Fruit fly (Drosophila melanogaster) whole organism, embryonic: ENCODE measurements around the gene Crz.

Experiments
- Atf-2 ChIP-seq: fragments of 200-800 bp; sonication (Bioruptor generic); optimal IDR thresholded peaks from 2 replicates; lab custom pipeline; 2016; ENCODE audit warnings: missing biosample characterization, missing genetic modification characterization
- CG10543 ChIP-seq: fragments of 200-800 bp; sonication (Bioruptor generic); optimal IDR thresholded peaks from 3 replicates; lab custom pipeline; 2017; ENCODE audit warnings: missing biosample characterization, mild to moderate bottlenecking, missing genetic modification characterization, moderate library complexity
- CG10979 ChIP-seq: fragments of 200-800 bp; sonication (Bioruptor generic); optimal IDR thresholded peaks from 2 replicates; lab custom pipeline; 2018; ENCODE audit warnings: missing biosample characterization, mild to moderate bottlenecking, missing genetic modification characterization, moderate library complexity
- CG12299 ChIP-seq: fragments of 200-800 bp; sonication (Bioruptor generic); optimal IDR thresholded peaks from 2 replicates; lab custom pipeline; 2018; ENCODE audit warnings: missing biosample characterization, mild to moderate bottlenecking, missing genetic modification characterization
- CG13424 ChIP-seq: fragments of 200-800 bp; sonication (Bioruptor generic); optimal IDR thresholded peaks from 2 replicates; lab custom pipeline; 2019; ENCODE audit warnings: missing biosample characterization, mild to moderate bottlenecking, missing genetic modification characterization, moderate library complexity
- CG16863 ChIP-seq: fragments of 200-800 bp; sonication (Bioruptor generic); optimal IDR thresholded peaks from 3 replicates; lab custom pipeline; 2016; ENCODE audit warnings: missing biosample characterization, missing genetic modification characterization
- CG17186 ChIP-seq: fragments of 200-800 bp; sonication (Bioruptor generic); optimal IDR thresholded peaks from 3 replicates; lab custom pipeline; 2017; ENCODE audit warnings: missing biosample characterization, missing genetic modification reagents, missing genetic modification characterization
- CG17385 ChIP-seq: fragments of 200-800 bp; sonication (Bioruptor generic); optimal IDR thresholded peaks from 3 replicates; lab custom pipeline; 2018; ENCODE audit warnings: missing biosample characterization, mild to moderate bottlenecking, missing genetic modification characterization
- CG18262 ChIP-seq: fragments of 200-800 bp; optimal IDR thresholded peaks from 3 replicates; lab custom pipeline; 2019; ENCODE audit warnings: missing biosample characterization, mild to moderate bottlenecking, missing genetic modification characterization, moderate library complexity
- CG2875 ChIP-seq: fragments of 200-800 bp; sonication (Bioruptor generic); optimal IDR thresholded peaks from 2 replicates; lab custom pipeline; 2017; ENCODE audit warnings: missing biosample characterization, mild to moderate bottlenecking, missing genetic modification characterization, missing genetic modification reagents
- CG30431 ChIP-seq: fragments of 200-800 bp; sonication (Bioruptor generic); optimal IDR thresholded peaks from 2 replicates; lab custom pipeline; 2017; ENCODE audit warnings: missing biosample characterization, missing genetic modification characterization
- CG33557 ChIP-seq: fragments of 200-800 bp; sonication (Bioruptor generic); optimal IDR thresholded peaks from 2 replicates; lab custom pipeline; 2019; ENCODE audit warnings: missing biosample characterization, mild to moderate bottlenecking, missing genetic modification characterization, moderate library complexity
- CG4424 ChIP-seq: fragments of 200-800 bp; sonication (Bioruptor generic); optimal IDR thresholded peaks from 3 replicates; lab custom pipeline; 2016; ENCODE audit warnings: missing biosample characterization, missing genetic modification characterization
- CG6683 ChIP-seq: fragments of 200-800 bp; sonication (Bioruptor generic); optimal IDR thresholded peaks from 2 replicates; lab custom pipeline; 2017; ENCODE audit warnings: missing biosample characterization, mild to moderate bottlenecking, missing genetic modification characterization, missing genetic modification reagents
- CG8478 ChIP-seq: fragments of >200 bp; optimal IDR thresholded peaks from 2 replicates; lab custom pipeline; 2018
- CG9797 ChIP-seq: fragments of 200-800 bp; sonication (Bioruptor generic); optimal IDR thresholded peaks from 3 replicates; lab custom pipeline; 2018; ENCODE audit warnings: missing biosample characterization, mild to moderate bottlenecking, missing genetic modification characterization
- CG9876 ChIP-seq: fragments of 200-800 bp; sonication (Bioruptor generic); optimal IDR thresholded peaks from 2 replicates; lab custom pipeline; 2016; ENCODE audit warnings: missing biosample characterization, missing genetic modification characterization
- CTCF ChIP-seq: fragments of 200-800 bp; sonication (Bioruptor generic); optimal IDR thresholded peaks from 2 replicates; lab custom pipeline; 2017; ENCODE audit warnings: missing biosample characterization, mild to moderate bottlenecking, missing genetic modification characterization, moderate library complexity
- Dip3 ChIP-seq: fragments of 200-800 bp; sonication (Bioruptor generic); optimal IDR thresholded peaks from 3 replicates; lab custom pipeline; 2016; ENCODE audit warnings: missing biosample characterization, missing genetic modification characterization
- GATAe ChIP-seq: fragments of 200-800 bp; sonication (Bioruptor generic); conservative IDR thresholded peaks from 2 replicates; pipeline ENCODE4 v1.3.6; 2022; ENCODE audit warnings: missing biosample characterization, missing genetic modification characterization
- HLH4C ChIP-seq: fragments of 200-800 bp; sonication (Bioruptor generic); IDR thresholded peaks from 3 replicates; pipeline ENCODE4 v1.3.6; 2022; ENCODE audit warnings: missing biosample characterization, missing genetic modification characterization; ENCODE audit not compliant: partially characterized antibody
- HLH54F ChIP-seq: fragments of 200-800 bp; sonication (Bioruptor generic); optimal IDR thresholded peaks from 3 replicates; lab custom pipeline; 2016; ENCODE audit warnings: missing biosample characterization, missing genetic modification characterization
- Hand ChIP-seq: fragments of 200-800 bp; sonication (Bioruptor generic); optimal IDR thresholded peaks from 2 replicates; lab custom pipeline; 2017; ENCODE audit warnings: mild to moderate bottlenecking, missing biosample characterization, missing genetic modification reagents, missing genetic modification characterization
- Meics ChIP-seq: fragments of 200-800 bp; sonication (Bioruptor generic); optimal IDR thresholded peaks from 2 replicates; lab custom pipeline; 2017; ENCODE audit warnings: missing biosample characterization, mild to moderate bottlenecking, missing genetic modification characterization
- NK7.1 ChIP-seq: fragments of 200-800 bp; sonication (Bioruptor generic); optimal IDR thresholded peaks from 3 replicates; lab custom pipeline; 2016; ENCODE audit warnings: missing biosample characterization, missing genetic modification characterization
- Rx ChIP-seq: fragments of 200-800 bp; sonication (Bioruptor generic); IDR thresholded peaks from 2 replicates; pipeline ENCODE4 v1.3.6; 2022; ENCODE audit warnings: missing biosample characterization, missing genetic modification characterization
- Stat92E ChIP-seq, 3 experiments: fragments of >200 bp in 2 of 3; fragments of 200-800 bp in 1 of 3; sonication (Bioruptor generic) in 1 of 3; optimal IDR thresholded peaks; 2 replicates each; lab custom pipeline; 2017 to 2019; ENCODE audit warnings: missing biosample characterization in 3 of 3, missing genetic modification characterization in 3 of 3, mild to moderate bottlenecking in 1 of 3, moderate library complexity in 1 of 3
- ab ChIP-seq: fragments of 200-800 bp; sonication (Bioruptor generic); optimal IDR thresholded peaks from 2 replicates; lab custom pipeline; 2016; ENCODE audit warnings: missing biosample characterization, missing genetic modification characterization
- ase ChIP-seq: fragments of 200-800 bp; sonication (Bioruptor generic); IDR thresholded peaks from 3 replicates; pipeline ENCODE4 v1.3.6; 2022; ENCODE audit warnings: missing biosample characterization, missing genetic modification characterization
- bcd ChIP-seq: fragments of 200-800 bp; sonication (Bioruptor generic); optimal IDR thresholded peaks from 2 replicates; lab custom pipeline; 2017; ENCODE audit warnings: missing biosample characterization, mild to moderate bottlenecking, missing genetic modification characterization
- bsh ChIP-seq, 2 experiments: fragments of 200-800 bp; sonication (Bioruptor generic); optimal IDR thresholded peaks; 2 replicates each; lab custom pipeline; 2017 to 2018; ENCODE audit warnings: mild to moderate bottlenecking in 2 of 2, missing biosample characterization in 2 of 2, missing genetic modification characterization in 2 of 2, moderate library complexity in 1 of 2
- caup ChIP-seq: fragments of 200-800 bp; sonication (Bioruptor generic); optimal IDR thresholded peaks from 3 replicates; lab custom pipeline; 2017; ENCODE audit warnings: missing biosample characterization, mild to moderate bottlenecking, missing genetic modification characterization, moderate library complexity; ENCODE audit not compliant: severe bottlenecking
- crc ChIP-seq: fragments of 200-800 bp; sonication (Bioruptor generic); optimal IDR thresholded peaks from 2 replicates; lab custom pipeline; 2016; ENCODE audit warnings: missing biosample characterization, missing genetic modification characterization
- croc ChIP-seq: fragments of 200-800 bp; sonication (Bioruptor generic); conservative IDR thresholded peaks from 3 replicates; pipeline ENCODE4 v1.3.6; 2022; ENCODE audit warnings: missing biosample characterization, missing genetic modification characterization
- crol ChIP-seq: fragments of 200-800 bp; sonication (Bioruptor generic); IDR thresholded peaks from 2 replicates; pipeline ENCODE4 v1.3.6; 2022; ENCODE audit warnings: missing biosample characterization, missing genetic modification characterization
- crp ChIP-seq, 2 experiments: fragments of 200-800 bp; sonication (Bioruptor generic); optimal IDR thresholded peaks; 2 replicates in 1 of 2; 3 replicates in 1 of 2; lab custom pipeline; 2017; ENCODE audit warnings: missing biosample characterization in 2 of 2, missing genetic modification characterization in 2 of 2, mild to moderate bottlenecking in 1 of 2, moderate library complexity in 1 of 2
- cwo ChIP-seq: fragments of 200-800 bp; sonication (Bioruptor generic); optimal IDR thresholded peaks from 3 replicates; lab custom pipeline; 2017; ENCODE audit warnings: missing biosample characterization, missing genetic modification characterization, mild to moderate bottlenecking, moderate library complexity, missing genetic modification reagents
- ftz-f1 ChIP-seq: fragments of 200-800 bp; sonication (Bioruptor generic); optimal IDR thresholded peaks from 2 replicates; lab custom pipeline; 2016; ENCODE audit warnings: missing biosample characterization, missing genetic modification characterization
- grn ChIP-seq: fragments of 200-800 bp; sonication (Bioruptor generic); optimal IDR thresholded peaks from 3 replicates; lab custom pipeline; 2017; ENCODE audit warnings: missing biosample characterization, missing genetic modification characterization
- h ChIP-seq: fragments of >200 bp; optimal IDR thresholded peaks from 2 replicates; lab custom pipeline; 2017
- hb ChIP-seq: fragments of 200-800 bp; sonication (Bioruptor generic); IDR thresholded peaks from 3 replicates; pipeline ENCODE4 v1.3.6; 2022; ENCODE audit warnings: missing biosample characterization, missing genetic modification characterization; ENCODE audit not compliant: partially characterized antibody
- hth ChIP-seq: fragments of >200 bp; optimal IDR thresholded peaks from 2 replicates; lab custom pipeline; 2017; ENCODE audit warnings: inconsistent platforms
- lilli ChIP-seq: fragments of 200-800 bp; sonication (Bioruptor generic); optimal IDR thresholded peaks from 3 replicates; lab custom pipeline; 2016; ENCODE audit warnings: missing biosample characterization, missing genetic modification characterization
- pnt ChIP-seq: fragments of 200-800 bp; sonication (Bioruptor generic); optimal IDR thresholded peaks from 3 replicates; lab custom pipeline; 2016; ENCODE audit warnings: missing biosample characterization, missing genetic modification characterization
- stc ChIP-seq: fragments of 200-800 bp; sonication (Bioruptor generic); IDR thresholded peaks from 2 replicates; pipeline ENCODE4 v1.3.6; 2022; ENCODE audit warnings: missing biosample characterization, missing genetic modification characterization
- tio ChIP-seq: fragments of 200-800 bp; sonication (Bioruptor generic); optimal IDR thresholded peaks from 2 replicates; lab custom pipeline; 2017; ENCODE audit warnings: missing biosample characterization, missing genetic modification characterization, inconsistent platforms
- toy ChIP-seq: fragments of 200-800 bp; sonication (Bioruptor generic); IDR thresholded peaks from 2 replicates; pipeline ENCODE4 v1.3.6; 2022; ENCODE audit warnings: missing biosample characterization, missing genetic modification characterization
- trh ChIP-seq: fragments of 200-800 bp; sonication (Bioruptor generic); optimal IDR thresholded peaks from 2 replicates; lab custom pipeline; 2016; ENCODE audit warnings: missing biosample characterization, missing genetic modification characterization
- vfl ChIP-seq: fragments of 200-800 bp; sonication (Bioruptor generic); optimal IDR thresholded peaks from 2 replicates; lab custom pipeline; 2016; ENCODE audit warnings: missing biosample characterization, missing genetic modification characterization
- wdn ChIP-seq: fragments of 200-800 bp; sonication (Bioruptor generic); IDR thresholded peaks from 2 replicates; pipeline ENCODE4 v1.3.6; 2022; ENCODE audit warnings: missing biosample characterization, missing genetic modification characterization
- zen ChIP-seq: fragments of 200-800 bp; sonication (Bioruptor generic); optimal IDR thresholded peaks from 3 replicates; lab custom pipeline; 2018; ENCODE audit warnings: missing biosample characterization, mild to moderate bottlenecking, missing genetic modification characterization, moderate library complexity

Crz gene

DNA sequence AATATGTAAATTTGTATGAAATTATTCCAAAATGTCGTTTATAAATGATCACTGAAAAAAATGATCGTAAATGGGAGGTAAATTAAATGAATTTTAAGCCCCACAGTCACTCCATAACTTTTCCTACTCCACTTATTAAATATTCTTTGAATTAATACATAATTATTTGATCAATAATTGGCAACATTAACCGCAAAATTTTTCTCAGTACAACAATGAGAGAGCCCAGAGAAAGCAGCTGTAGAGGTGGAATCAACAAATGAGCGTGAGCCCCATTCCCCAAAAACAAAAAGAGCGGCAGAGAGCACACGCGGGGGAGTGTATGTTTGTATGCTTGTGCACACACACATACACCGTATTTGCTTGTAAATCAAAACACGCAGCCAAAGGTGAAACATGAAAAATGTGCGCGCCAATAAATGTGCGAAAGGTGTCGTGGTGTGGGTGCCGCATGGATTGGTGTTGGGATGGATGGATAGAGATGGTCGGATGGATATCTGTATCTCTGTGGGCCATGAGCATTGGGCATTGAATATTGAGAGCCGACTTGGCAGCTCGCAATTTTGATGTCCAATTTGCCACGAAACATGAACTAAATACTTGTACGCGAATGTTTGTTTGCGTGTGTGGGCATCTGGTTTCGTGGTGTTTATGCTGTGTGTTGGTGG is 30.8 kb upstream of the Crz start (continued):
- TF ChIP-seq lilli (GFP tag; lab: Kevin White, UChicago) (peak; percentile 98), ase (no peak), crc (GFP tag; lab: Kevin White, UChicago) (peak; percentile 88), CG10979 (tag; lab: Kevin White, UChicago) (peak; percentile 98), crp (GFP tag; optimal IDR thresholded peaks at IDR 0.05; lab: Kevin White, UChicago) (peak; percentile 28 to 75), Hand (GFP tag; lab: Kevin White, UChicago) (peak; percentile 96), caup (GFP tag; lab: Kevin White, UChicago) (peak; percentile 99), stc (no peak), zen (peak; percentile 96), trh (peak; percentile 98), hth (lab: Kevin White, UChicago) (no peak), CG17186 (GFP tag; lab: Kevin White, UChicago) (peak; percentile 94), HLH4C (no peak), Stat92E (GFP tag; optimal IDR thresholded peaks at IDR 0.05; lab: Kevin White, UChicago) (peak in 1 of 3 experiments; percentile 94), ftz-f1 (GFP tag; lab: Kevin White, UChicago) (peak; percentile 49), CG9797 (GFP tag; lab: Kevin White, UChicago) (peak; percentile 26), vfl (peak; percentile 95), h (lab: Kevin White, UChicago) (no peak), pnt (peak; percentile 91), bcd (peak; percentile 99), wdn (no peak), NK7.1 (GFP tag; lab: Kevin White, UChicago) (peak; percentile 60), CG6683 (GFP tag; lab: Kevin White, UChicago) (peak; percentile 96), CG13424 (peak; percentile 99), CG2875 (peak; percentile 98), Dip3 (peak; percentile 95), Atf-2 (GFP tag; lab: Kevin White, UChicago) (peak; percentile 89), CG10543 (GFP tag; lab: Kevin White, UChicago) (peak; percentile 92), HLH54F (peak; percentile 95), Meics (GFP tag; lab: Kevin White, UChicago) (peak; percentile 99), GATAe (GFP tag; lab: Robert Waterston, UW) (no peak), bsh (GFP tag; optimal IDR thresholded peaks at IDR 0.05; lab: Kevin White, UChicago) (peak; percentile 86 to 99), CG18262 (tag; lab: Kevin White, UChicago) (peak; percentile 99), CTCF (GFP tag; lab: Kevin White, UChicago) (peak; percentile 73), Rx (no peak), grn (GFP tag; lab: Kevin White, UChicago) (peak; percentile 87), CG33557 (GFP tag; lab: Kevin White, UChicago) (peak; percentile 93), croc (GFP tag; lab: Robert Waterston, UW) (peak; percentile 94), CG8478 (lab: Kevin White, UChicago) (no peak), CG16863 (GFP tag; lab: Kevin White, UChicago) (peak; percentile 95), CG4424 (GFP tag; lab: Kevin White, UChicago) (peak; percentile 98), CG12299 (peak; percentile 98), CG30431 (GFP tag; lab: Kevin White, UChicago) (peak; percentile 96), ab (peak; percentile 74), toy (no peak), CG9876 (GFP tag; lab: Kevin White, UChicago) (peak; percentile 77), cwo (GFP tag; lab: Kevin White, UChicago) (peak; percentile 98), CG17385 (GFP tag; lab: Kevin White, UChicago) (peak; percentile 97), tio (GFP tag; lab: Kevin White, UChicago) (peak; percentile 98), hb (GFP tag; lab: Robert Waterston, UW) (no peak), crol (no peak)
